Fruit fly (Drosophila melanogaster) whole organism, wandering third instar larva: Measurements from ENCODE around the gene Rad17.

ENCODE experiments used
- Dif ChIP-seq: fragments of 200-275, 200-300 bp; sonication (Bioruptor generic); optimal IDR thresholded peaks from 2 replicates; lab custom pipeline; 2018; ENCODE audit warnings: missing biosample characterization, missing genetic modification characterization; ENCODE audit not compliant: partially characterized antibody
- GATAd ChIP-seq: sonication (Bioruptor generic); optimal IDR thresholded peaks from 2 replicates; lab custom pipeline; 2016; ENCODE audit warnings: missing biosample characterization, missing genetic modification characterization
- Hnf4 ChIP-seq: fragments of 200-800 bp; sonication (Bioruptor generic); optimal IDR thresholded peaks from 2 replicates; lab custom pipeline; 2016; ENCODE audit warnings: missing biosample characterization, mild to moderate bottlenecking, missing genetic modification characterization
- Hr78 ChIP-seq: fragments of >200 bp; optimal IDR thresholded peaks from 2 replicates; lab custom pipeline; 2017; ENCODE audit warnings: missing biosample characterization, missing genetic modification characterization
- OdsH ChIP-seq: fragments of 200-800 bp; sonication (Bioruptor generic); optimal IDR thresholded peaks from 2 replicates; lab custom pipeline; 2016; ENCODE audit warnings: missing biosample characterization, mild to moderate bottlenecking, missing genetic modification characterization
- h ChIP-seq: fragments of 200-800 bp; sonication (Bioruptor generic); optimal IDR thresholded peaks from 3 replicates; lab custom pipeline; 2016; ENCODE audit warnings: missing biosample characterization, mild to moderate bottlenecking, missing genetic modification characterization
- sage ChIP-seq: fragments of 200-800 bp; sonication (Bioruptor generic); optimal IDR thresholded peaks from 2 replicates; lab custom pipeline; 2016; ENCODE audit warnings: missing biosample characterization, mild to moderate bottlenecking, missing genetic modification characterization
- usp ChIP-seq: fragments of >200 bp; optimal IDR thresholded peaks from 2 replicates; lab custom pipeline; 2017; ENCODE audit warnings: missing biosample characterization, missing genetic modification characterization
- woc ChIP-seq: sonication (Bioruptor generic); optimal IDR thresholded peaks from 2 replicates; lab custom pipeline; 2016; ENCODE audit warnings: missing biosample characterization, mild to moderate bottlenecking, missing genetic modification characterization

dm6 chr3R:14656760-14657604, 6.0 kb downstream of the Rad17 start, which contains the start of gene CG3505:
- TF ChIP-seq OdsH, result no peak
- no peak for TF ChIP-seq woc
- no peak for TF ChIP-seq GATAd (GFP tag; lab: Kevin White, UChicago)
- TF ChIP-seq h (GFP tag; lab: Kevin White, UChicago), result peak; percentile 3
- no peak for TF ChIP-seq usp
- no peak for TF ChIP-seq Hr78
- no peak for TF ChIP-seq sage (GFP tag; lab: Kevin White, UChicago)
- no peak for TF ChIP-seq Hnf4 (GFP tag; lab: Kevin White, UChicago)
- peak; percentile 46 for TF ChIP-seq Dif (GFP tag; lab: Kevin White, UChicago)
